Fruit fly (Drosophila melanogaster) S2 (cell line): Measurements from ENCODE around the gene alph.

Experiments
- CG8478 ChIP-seq: fragments of >200 bp; optimal IDR thresholded peaks from 2 replicates; lab custom pipeline; 2018
- CTCF ChIP-seq, 2 experiments: fragments of >200 bp; optimal IDR thresholded peaks; 2 replicates each; lab custom pipeline; 2018

dm6 chr3R:29559444-29559976 lies 32.1 kb upstream of the alph start:
- TF ChIP-seq CG8478: no peak
- no peak for TF ChIP-seq CTCF (optimal IDR thresholded peaks at IDR 0.05; lab: Kevin White, UChicago)
